Worm (Caenorhabditis elegans): ENCODE results near the gene C16C10.2.

The C16C10.2 gene

DNA sequence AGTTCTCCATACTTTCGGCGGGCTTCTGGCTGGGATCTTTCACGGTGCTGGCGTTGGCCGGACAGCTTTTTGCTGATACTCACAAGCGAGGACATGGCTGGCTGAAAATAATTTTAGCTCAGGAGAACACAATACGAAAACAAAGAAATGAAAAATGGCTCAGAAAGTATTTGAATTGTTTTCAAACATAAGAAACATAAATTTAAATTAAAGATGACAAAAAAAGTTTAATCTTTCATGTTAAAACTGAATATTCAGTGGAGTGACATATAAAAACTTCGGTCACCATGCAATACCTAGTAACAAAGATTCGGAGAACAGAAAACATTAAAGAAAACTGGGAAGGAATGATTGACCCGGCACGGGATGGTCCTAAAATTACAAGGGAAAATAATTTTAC is at the start of gene C16C10.2:
C16C10.2 (minus strand) TSS at position 101 of the 400 bp plus-strand sequence.
- TF ChIP-seq aly-2 (tag; optimal IDR thresholded peaks at IDR 0.05) (no peak), pha-4 (tag; optimal IDR thresholded peaks at IDR 0.05) (no peak), nhr-12 (tag; optimal IDR thresholded peaks at IDR 0.05) (no peak), nhr-77 (tag; optimal IDR thresholded peaks at IDR 0.05) (no peak), nhr-11 (tag; optimal IDR thresholded peaks at IDR 0.05) (no peak), mdl-1 (tag; optimal IDR thresholded peaks at IDR 0.05) (no peak), jun-1 (tag; optimal IDR thresholded peaks at IDR 0.05) (no peak), mml-1 (tag; optimal IDR thresholded peaks at IDR 0.05) (no peak), nhr-76 (tag; optimal IDR thresholded peaks at IDR 0.05) (no peak), elt-3 (tag; optimal IDR thresholded peaks at IDR 0.05) (no peak), lin-39 (tag; optimal IDR thresholded peaks at IDR 0.05) (no peak), ztf-11 (tag; optimal IDR thresholded peaks at IDR 0.05) (no peak)

DNA sequence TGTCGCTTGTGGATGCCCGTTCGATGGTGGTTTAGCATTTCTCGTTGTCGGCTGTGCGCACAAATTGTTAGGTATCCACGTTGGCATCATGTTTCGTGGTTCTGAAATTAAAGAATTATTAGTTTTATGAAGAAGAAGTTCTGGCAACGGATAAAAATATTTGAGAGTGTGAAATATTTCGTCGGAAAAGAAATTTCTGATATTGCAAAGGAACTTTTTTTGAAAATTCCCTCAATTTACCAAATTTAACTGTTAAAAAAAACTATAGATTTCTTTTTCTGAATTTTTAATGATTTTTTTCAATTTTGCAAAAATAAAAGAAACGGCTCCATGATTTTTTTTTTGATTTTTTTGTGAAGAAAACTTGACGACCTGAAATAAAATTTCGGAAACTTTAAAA is 49.5 kb upstream of the C16C10.2 start, which contains the start of gene mpk-1:
mpk-1 (minus strand) TSS at position 101 of the 400 bp plus-strand sequence.
- no peak for TF ChIP-seq lin-15B (tag; optimal IDR thresholded peaks at IDR 0.05)
- TF ChIP-seq lin-39 (tag; optimal IDR thresholded peaks at IDR 0.05) = no peak
- no peak for TF ChIP-seq zag-1 (tag; optimal IDR thresholded peaks at IDR 0.05)
- no peak for TF ChIP-seq elt-2 (tag; optimal IDR thresholded peaks at IDR 0.05)
- no peak for TF ChIP-seq sea-2 (GFP tag; optimal IDR thresholded peaks at IDR 0.05)
- no peak for TF ChIP-seq tbx-2 (tag; optimal IDR thresholded peaks at IDR 0.05)
- no peak for TF ChIP-seq ZK546.5 (tag; optimal IDR thresholded peaks at IDR 0.05)

DNA sequence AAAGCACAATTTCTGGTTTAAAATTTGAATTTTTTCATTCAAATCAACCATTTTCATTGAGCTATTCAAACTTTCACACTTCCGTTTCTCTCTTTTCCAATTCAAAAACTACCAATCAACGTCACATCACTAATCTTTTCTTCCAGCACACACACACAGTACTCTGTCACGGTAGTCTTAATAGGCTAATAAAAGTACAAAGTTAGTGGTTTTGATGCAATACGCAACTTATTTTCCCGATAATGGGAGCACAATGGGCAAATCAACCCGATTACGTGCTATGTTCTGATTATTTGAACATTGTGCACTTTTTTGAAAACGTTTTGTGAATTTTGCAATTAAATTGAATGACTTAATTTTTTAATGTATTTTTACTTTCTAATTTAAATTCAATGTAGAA is 48.9 kb upstream of the C16C10.2 start:
- TF ChIP-seq R02D3.7 (tag; optimal IDR thresholded peaks at IDR 0.05) (no peak), zag-1 (tag; optimal IDR thresholded peaks at IDR 0.05) (no peak), pqm-1 (tag; optimal IDR thresholded peaks at IDR 0.05) (peak; percentile 56), fkh-10 (GFP tag; optimal IDR thresholded peaks at IDR 0.05) (no peak), nhr-76 (tag; optimal IDR thresholded peaks at IDR 0.05) (no peak), elt-2 (tag; optimal IDR thresholded peaks at IDR 0.05) (peak; percentile 75), nfya-1 (tag; optimal IDR thresholded peaks at IDR 0.05; ENCODE audit: insufficient read depth) (peak; percentile 30), fos-1 (tag; optimal IDR thresholded peaks at IDR 0.05) (no peak), lin-15B (tag; optimal IDR thresholded peaks at IDR 0.05) (no peak), mml-1 (tag; optimal IDR thresholded peaks at IDR 0.05) (no peak), nhr-43 (tag; optimal IDR thresholded peaks at IDR 0.05; ENCODE audit: poor library complexity, severe bottlenecking) (no peak), ZK546.5 (tag; optimal IDR thresholded peaks at IDR 0.05) (no peak)

DNA sequence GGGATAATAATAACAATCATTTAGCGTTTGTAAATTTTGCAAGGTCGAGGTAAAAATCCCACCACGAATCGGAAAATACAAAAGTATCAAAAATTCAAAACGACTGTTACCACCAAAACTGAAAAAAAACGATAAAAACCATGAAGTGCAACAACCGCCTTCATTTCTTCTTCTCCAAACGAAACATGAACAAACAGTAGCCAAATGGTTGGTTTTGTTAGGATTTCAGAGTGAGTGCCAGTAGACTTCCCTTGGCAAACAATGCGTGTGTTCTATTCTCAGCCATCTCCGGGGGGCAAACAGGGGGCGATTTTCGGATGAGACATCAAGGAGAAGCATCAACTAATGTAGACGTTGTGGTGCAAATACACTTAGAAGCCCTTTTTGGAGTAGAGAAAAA is 46.3 kb upstream of the C16C10.2 start:
- TF ChIP-seq ceh-82 (tag; optimal IDR thresholded peaks at IDR 0.05) (no peak), hmg-11 (tag; optimal IDR thresholded peaks at IDR 0.05) (peak; percentile 5)

DNA sequence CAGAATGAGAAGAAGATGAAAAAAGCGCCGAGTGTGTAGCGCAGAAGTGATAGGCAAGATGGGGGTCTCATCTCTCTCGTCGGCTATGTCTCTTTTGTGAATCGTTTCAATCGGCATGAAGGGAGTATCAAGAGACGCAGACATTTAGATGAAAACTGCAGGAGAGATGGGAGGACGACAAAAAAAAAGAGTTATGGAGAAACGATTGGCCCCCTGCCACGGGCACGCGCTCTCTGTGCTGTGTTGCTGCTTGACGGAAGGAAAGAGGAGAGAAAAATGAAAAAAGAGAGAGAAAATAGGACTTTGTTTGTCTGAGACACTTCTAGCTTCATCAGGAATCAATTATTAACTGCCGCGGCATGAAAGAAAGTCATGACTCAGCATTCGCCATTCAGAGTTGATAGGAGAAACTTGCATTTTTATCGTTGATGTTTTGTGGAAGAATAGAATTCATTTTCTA is 45.2 kb upstream of the C16C10.2 start:
- TF ChIP-seq zag-1 (tag; optimal IDR thresholded peaks at IDR 0.05) = peak; percentile 56
- TF ChIP-seq tbx-2 (tag; optimal IDR thresholded peaks at IDR 0.05) = peak; percentile 71
- TF ChIP-seq elt-1 (tag; optimal IDR thresholded peaks at IDR 0.05) = peak; percentile 48
- TF ChIP-seq R02D3.7 (tag; optimal IDR thresholded peaks at IDR 0.05) = peak; percentile 35
- TF ChIP-seq daf-12 (tag; optimal IDR thresholded peaks at IDR 0.05) = no peak
- TF ChIP-seq skn-1 (tag; optimal IDR thresholded peaks at IDR 0.05) = peak; percentile 74
- peak; percentile 76 for TF ChIP-seq egl-27 (tag; optimal IDR thresholded peaks at IDR 0.05)
- peak; percentile 58 for TF ChIP-seq lin-15B (tag; optimal IDR thresholded peaks at IDR 0.05)
- TF ChIP-seq mdl-1 (tag; optimal IDR thresholded peaks at IDR 0.05) = peak; percentile 81
- TF ChIP-seq hmg-11 (tag; optimal IDR thresholded peaks at IDR 0.05) = peak; percentile 92
- no peak for TF ChIP-seq nhr-77 (tag; optimal IDR thresholded peaks at IDR 0.05)
- TF ChIP-seq egl-5 (tag; optimal IDR thresholded peaks at IDR 0.05) = peak; percentile 95
- TF ChIP-seq unc-62 (GFP tag; optimal IDR thresholded peaks at IDR 0.05) = peak; percentile 49
- TF ChIP-seq eor-1 (tag; optimal IDR thresholded peaks at IDR 0.05) = no peak
- TF ChIP-seq nfya-1 (tag; optimal IDR thresholded peaks at IDR 0.05; ENCODE audit: insufficient read depth) = peak; percentile 95
- TF ChIP-seq ceh-16 (tag; optimal IDR thresholded peaks at IDR 0.05) = no peak
- TF ChIP-seq lin-39 (tag; optimal IDR thresholded peaks at IDR 0.05) = peak; percentile 95
- TF ChIP-seq elt-3 (tag; optimal IDR thresholded peaks at IDR 0.05) = no peak
- TF ChIP-seq nhr-43 (tag; optimal IDR thresholded peaks at IDR 0.05; ENCODE audit: poor library complexity, severe bottlenecking) = peak; percentile 51
- TF ChIP-seq fos-1 (tag; optimal IDR thresholded peaks at IDR 0.05) = peak; percentile 45
- peak; percentile 93 for TF ChIP-seq jun-1 (tag; optimal IDR thresholded peaks at IDR 0.05)
- peak; percentile 38 for TF ChIP-seq sea-2 (GFP tag; optimal IDR thresholded peaks at IDR 0.05)
- no peak for TF ChIP-seq ZK546.5 (tag; optimal IDR thresholded peaks at IDR 0.05)
- no peak for TF ChIP-seq mml-1 (tag; optimal IDR thresholded peaks at IDR 0.05)
- peak; percentile 41 for TF ChIP-seq fkh-2 (tag; optimal IDR thresholded peaks at IDR 0.05)
- no peak for TF ChIP-seq ztf-11 (tag; optimal IDR thresholded peaks at IDR 0.05)
- TF ChIP-seq nhr-237 (tag; optimal IDR thresholded peaks at IDR 0.05) = no peak
- TF ChIP-seq ceh-9 (tag; optimal IDR thresholded peaks at IDR 0.05) = no peak
- no peak for TF ChIP-seq nhr-67 (tag; optimal IDR thresholded peaks at IDR 0.05)
- TF ChIP-seq nhr-28 (tag; optimal IDR thresholded peaks at IDR 0.05) = no peak
- TF ChIP-seq pha-4 (tag; optimal IDR thresholded peaks at IDR 0.05) = peak; percentile 81
- peak; percentile 26 for TF ChIP-seq nhr-23 (tag; optimal IDR thresholded peaks at IDR 0.05)
- TF ChIP-seq snpc-4 (tag; optimal IDR thresholded peaks at IDR 0.05) = peak; percentile 11
- peak; percentile 27 for TF ChIP-seq ceh-28 (tag; optimal IDR thresholded peaks at IDR 0.05)
- no peak for TF ChIP-seq fkh-10 (GFP tag; optimal IDR thresholded peaks at IDR 0.05)
